Worm (Caenorhabditis elegans) whole organism, L4/young adult: ENCODE measurements around the gene jmjd-3.3.

Experiments used
- dao-5 ChIP-seq: sonication (generic microtip); optimal IDR thresholded peaks from 2 replicates; lab custom pipeline; 2016; ENCODE audit warnings: missing genotype, missing genetic modification characterization, moderate library complexity, missing compliant biosample characterization
- him-1 ChIP-seq: sonication (generic microtip); optimal IDR thresholded peaks from 2 replicates; lab custom pipeline; 2016; ENCODE audit warnings: missing genotype, missing genetic modification reagents, missing genetic modification characterization, missing compliant biosample characterization

DNA sequence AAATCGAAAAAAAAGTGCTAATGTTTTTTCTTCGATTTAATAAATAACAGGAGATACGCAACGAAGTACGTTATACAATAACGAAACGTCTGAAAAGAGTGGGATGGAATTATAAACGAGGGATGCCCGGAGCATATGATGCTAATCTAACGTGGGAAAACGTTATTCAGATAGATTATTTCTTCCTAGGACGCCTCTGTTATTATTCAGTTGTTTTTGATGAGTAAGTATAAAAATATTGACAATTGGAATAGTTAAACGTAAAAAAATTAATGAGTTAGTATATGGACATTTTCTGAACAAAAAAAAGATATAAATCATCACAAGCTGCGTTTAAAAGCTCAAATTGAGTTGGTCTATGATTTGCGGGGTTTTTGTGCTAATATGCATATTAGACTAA is 48.6 kb downstream of the jmjd-3.3 start, which contains the start of gene srd-51:
- TF ChIP-seq him-1 (tag; lab: Kevin White, UChicago) (no peak), dao-5 (tag; lab: Kevin White, UChicago) (no peak)
